Worm (Caenorhabditis elegans) whole organism, young adult: Measurements from ENCODE around the gene ugt-36.

Source experiments
- B0035.1 ChIP-seq: sonication (generic microtip); optimal IDR thresholded peaks from 2 replicates; lab custom pipeline; 2016; ENCODE audit warnings: missing genetic modification characterization, mild to moderate bottlenecking, missing compliant biosample characterization, missing genotype, missing genetic modification reagents
- hrde-1 ChIP-seq: sonication (generic microtip); optimal IDR thresholded peaks from 2 replicates; lab custom pipeline; 2016; ENCODE audit warnings: missing genetic modification characterization, mild to moderate bottlenecking, missing compliant biosample characterization, moderate library complexity, missing genotype, missing genetic modification reagents, borderline replicate concordance
- snpc-1.3 ChIP-seq: sonication (generic microtip); optimal IDR thresholded peaks from 2 replicates; lab custom pipeline; 2017; ENCODE audit warnings: missing genetic modification characterization, mild to moderate bottlenecking, missing compliant biosample characterization, antibody characterized with exemption, moderate library complexity, missing genotype, missing genetic modification reagents; ENCODE audit not compliant: insufficient read depth
- sptf-2 ChIP-seq: fragments of 200-800 bp; sonication (Bioruptor generic); optimal IDR thresholded peaks from 2 replicates; lab custom pipeline; 2018; ENCODE audit warnings: mild to moderate bottlenecking, missing genetic modification characterization, missing compliant biosample characterization
- xnd-1 ChIP-seq: sonication (generic microtip); optimal IDR thresholded peaks from 2 replicates; lab custom pipeline; 2016; ENCODE audit warnings: missing genotype, missing genetic modification reagents, missing genetic modification characterization, missing compliant biosample characterization

ce11 chrV:7197036-7197435, 30.2 kb downstream of the ugt-36 start:
- TF ChIP-seq B0035.1 (tag; lab: Kevin White, UChicago) (no peak), xnd-1 (tag; lab: Kevin White, UChicago) (no peak), snpc-1.3 (tag; lab: Kevin White, UChicago) (no peak), sptf-2 (GFP tag; lab: Kevin White, UChicago) (no peak), hrde-1 (tag; lab: Kevin White, UChicago) (no peak)
